Fruit fly (Drosophila melanogaster) whole organism, embryonic: ENCODE results near the gene CG3149.

Experiments
- CG13894 ChIP-seq: fragments of 200-800 bp; sonication (Bioruptor generic); optimal IDR thresholded peaks from 3 replicates; lab custom pipeline; 2018; ENCODE audit warnings: missing biosample characterization, mild to moderate bottlenecking, missing genetic modification characterization, moderate library complexity
- CG3281 ChIP-seq: fragments of 200-800 bp; sonication (Bioruptor generic); optimal IDR thresholded peaks from 3 replicates; lab custom pipeline; 2017; ENCODE audit warnings: missing biosample characterization, mild to moderate bottlenecking, missing genetic modification characterization
- Ets65A ChIP-seq: fragments of 200-800 bp; sonication (Bioruptor generic); peaks from one replicate; lab custom pipeline; 2016; ENCODE audit warnings: missing biosample characterization, missing genetic modification characterization
- Jarid2 ChIP-seq: fragments of 200-800 bp; sonication (Bioruptor generic); optimal IDR thresholded peaks from 3 replicates; lab custom pipeline; 2017; ENCODE audit warnings: mild to moderate bottlenecking, missing biosample characterization, missing genetic modification reagents, missing genetic modification characterization
- Pdp1 ChIP-seq, 2 experiments: fragments of 200-800 bp; sonication (Bioruptor generic); optimal IDR thresholded peaks; 3 replicates each; lab custom pipeline; 2016; ENCODE audit warnings: missing biosample characterization in 2 of 2, missing genetic modification characterization in 2 of 2, mild to moderate bottlenecking in 1 of 2, moderate library complexity in 1 of 2
- Sry-β ChIP-seq: fragments of 200-800 bp; sonication (Bioruptor generic); optimal IDR thresholded peaks from 2 replicates; lab custom pipeline; 2018; ENCODE audit warnings: missing biosample characterization, mild to moderate bottlenecking, missing genetic modification characterization, moderate library complexity
- org-1 ChIP-seq: fragments of 200-800 bp; sonication (Bioruptor generic); optimal IDR thresholded peaks from 2 replicates; lab custom pipeline; 2017; ENCODE audit warnings: missing biosample characterization, missing genetic modification characterization
- pan ChIP-seq, 4 experiments: fragments of >200 bp in 3 of 4; fragments of 200-800 bp in 1 of 4; sonication (Bioruptor generic) in 1 of 4; optimal IDR thresholded peaks in 3 of 4; IDR thresholded peaks in 1 of 4; 2 replicates each; pipeline versions ENCODE4 v1.3.6 to Lab custom; 2017 to 2022; ENCODE audit warnings: missing biosample characterization in 2 of 4, missing genetic modification characterization in 2 of 4, mixed read lengths in 1 of 4
- peb ChIP-seq: fragments of 200-800 bp; sonication (Bioruptor generic); IDR thresholded peaks from 2 replicates; pipeline ENCODE4 v1.3.6; 2022; ENCODE audit warnings: missing biosample characterization, missing genetic modification characterization
- pzg ChIP-seq: fragments of 200-800 bp; sonication (Bioruptor generic); optimal IDR thresholded peaks from 3 replicates; lab custom pipeline; 2018; ENCODE audit warnings: missing biosample characterization, mild to moderate bottlenecking, missing genetic modification characterization, moderate library complexity

DNA sequence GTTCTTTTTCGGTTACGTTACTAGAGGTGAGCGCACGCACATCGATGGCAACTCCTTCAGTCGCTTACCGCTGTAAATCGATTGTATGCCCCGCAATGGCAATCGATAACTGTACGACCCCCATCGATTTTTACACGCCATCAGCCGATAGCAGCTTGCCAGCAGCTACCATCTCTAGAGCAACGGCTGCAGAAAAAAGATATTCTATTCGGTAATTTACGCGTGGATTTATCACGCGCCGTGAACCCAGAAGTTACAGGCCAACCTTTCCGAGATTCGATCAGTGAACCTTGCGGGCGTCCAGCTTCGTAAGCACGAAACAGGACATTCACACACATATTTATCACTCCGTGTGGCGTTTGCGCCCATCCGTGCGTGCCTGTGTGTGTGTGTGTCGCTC lies 29.1 kb downstream of the CG3149 start, which contains the start of the genes Sirt4 and CG4119:
- TF ChIP-seq Pdp1 (GFP tag; optimal IDR thresholded peaks at IDR 0.05; lab: Kevin White, UChicago) (peak in 1 of 2 experiments; percentile 80), pzg (GFP tag; lab: Kevin White, UChicago) (peak; percentile 93), CG13894 (peak; percentile 20), CG3281 (GFP tag; lab: Kevin White, UChicago) (peak; percentile 9), Sry-β (GFP tag; lab: Kevin White, UChicago) (peak; percentile 11), peb (GFP tag; lab: Robert Waterston, UW) (no peak), org-1 (GFP tag; lab: Kevin White, UChicago) (no peak), Jarid2 (GFP tag; lab: Kevin White, UChicago) (peak; percentile 18), Ets65A (GFP tag; lab: Kevin White, UChicago) (peak; percentile 33), pan (optimal IDR thresholded peaks at IDR 0.05; lab: Kevin White, UChicago) (no peak), pan (GFP tag; optimal IDR thresholded peaks at IDR 0.05 in 1 of 2, IDR thresholded peaks at IDR 0.05 in 1 of 2) (no peak)
